Worm (Caenorhabditis elegans) whole organism, midembryonic: ENCODE results near the gene F54D5.9.

Experiments used
- T22C8.4 ChIP-seq: fragments of 200-800 bp; sonication (Bioruptor generic); IDR thresholded peaks from 2 replicates; pipeline ENCODE4 v1.3.6; 2022; ENCODE audit warnings: missing genetic modification characterization, missing compliant biosample characterization
- cog-1 ChIP-seq: sonication (generic microtip); optimal IDR thresholded peaks from 2 replicates; lab custom pipeline; 2016; ENCODE audit warnings: missing genetic modification characterization, missing compliant biosample characterization
- flt-1 ChIP-seq: fragments of 200-800 bp; sonication (Bioruptor generic); IDR thresholded peaks from 2 replicates; pipeline ENCODE4 v1.3.6; 2022; ENCODE audit warnings: missing genetic modification characterization, missing compliant biosample characterization
- klf-2 ChIP-seq: fragments of 200-800 bp; sonication (Bioruptor generic); conservative IDR thresholded peaks from 2 replicates; pipeline ENCODE4 v1.3.6; 2022; ENCODE audit warnings: missing genetic modification reagents, missing genetic modification characterization, missing compliant biosample characterization
- med-1 ChIP-seq: sonication (generic microtip); optimal IDR thresholded peaks from 2 replicates; lab custom pipeline; 2017; ENCODE audit warnings: missing genetic modification characterization, mild to moderate bottlenecking, missing compliant biosample characterization, antibody characterized with exemption, missing genetic modification reagents; ENCODE audit not compliant: insufficient read depth
- ref-1 ChIP-seq: fragments of 200-800 bp; sonication (Bioruptor generic); conservative IDR thresholded peaks from 2 replicates; pipeline ENCODE4 v1.3.6; 2022; ENCODE audit warnings: missing genetic modification reagents, missing genetic modification characterization, missing compliant biosample characterization
- tab-1 ChIP-seq: fragments of 200-800 bp; sonication (Bioruptor generic); IDR thresholded peaks from 2 replicates; pipeline ENCODE4 v1.3.6; 2022; ENCODE audit warnings: missing genetic modification characterization, missing compliant biosample characterization
- ztf-23 ChIP-seq: fragments of 200-800 bp; sonication (Bioruptor generic); IDR thresholded peaks from 2 replicates; pipeline ENCODE4 v1.3.6; 2022; ENCODE audit warnings: missing genetic modification reagents, missing genetic modification characterization, missing compliant biosample characterization
- ztf-29 ChIP-seq: fragments of 200-800 bp; sonication (Bioruptor generic); IDR thresholded peaks from 2 replicates; pipeline ENCODE4 v1.3.6; 2022; ENCODE audit warnings: missing genetic modification reagents, missing genetic modification characterization, missing compliant biosample characterization

F54D5.9 gene

ce11 chrII:11533716-11534115 is 10.9 kb downstream of the F54D5.9 start, which contains the start of gene mdt-8:
mdt-8 (minus strand) TSS chrII:11533816.
- TF ChIP-seq ztf-29 (GFP tag; lab: Robert Waterston, UW) (no peak), tab-1 (no peak), flt-1 (GFP tag; lab: Robert Waterston, UW) (no peak), ref-1 (no peak), med-1 (GFP tag; lab: Kevin White, UChicago) (no peak), cog-1 (tag; lab: Kevin White, UChicago) (no peak), ztf-23 (no peak), T22C8.4 (GFP tag; lab: Robert Waterston, UW) (no peak), klf-2 (GFP tag; lab: Robert Waterston, UW) (no peak)

- TF ChIP-seq T22C8.4 (GFP tag; lab: Robert Waterston, UW) (no peak), ztf-29 (GFP tag; lab: Robert Waterston, UW) (no peak), flt-1 (GFP tag; lab: Robert Waterston, UW) (no peak), ref-1 (no peak), med-1 (GFP tag; lab: Kevin White, UChicago) (no peak), cog-1 (tag; lab: Kevin White, UChicago) (no peak), klf-2 (GFP tag; lab: Robert Waterston, UW) (no peak), tab-1 (no peak)
Observed at ce11 chrII:11526954-11527353, 17.7 kb downstream of the F54D5.9 start, which contains the start of gene age-1. age-1 (minus strand) TSS chrII:11527054.

ce11 chrII:11521300-11521699 is 23.3 kb downstream of the F54D5.9 start, which contains the start of gene Y62F5A.10:
Y62F5A.10 (plus strand) TSS chrII:11521600.
- TF ChIP-seq cog-1 (tag; lab: Kevin White, UChicago) (no peak), T22C8.4 (GFP tag; lab: Robert Waterston, UW) (no peak), ref-1 (no peak), ztf-29 (GFP tag; lab: Robert Waterston, UW) (no peak), med-1 (GFP tag; lab: Kevin White, UChicago) (no peak), ztf-23 (no peak), tab-1 (no peak)

ce11 chrII:11518184-11518583 is 26.4 kb downstream of the F54D5.9 start, which contains the start of gene B0334.10:
B0334.10 (plus strand) TSS chrII:11518484.
- TF ChIP-seq ztf-29 (GFP tag; lab: Robert Waterston, UW), result no peak
- TF ChIP-seq ref-1, result no peak
- no peak for TF ChIP-seq cog-1 (tag; lab: Kevin White, UChicago)
- TF ChIP-seq klf-2 (GFP tag; lab: Robert Waterston, UW), result no peak
- no peak for TF ChIP-seq med-1 (GFP tag; lab: Kevin White, UChicago)
- no peak for TF ChIP-seq flt-1 (GFP tag; lab: Robert Waterston, UW)
- TF ChIP-seq ztf-23, result no peak
- no peak for TF ChIP-seq T22C8.4 (GFP tag; lab: Robert Waterston, UW)
- TF ChIP-seq tab-1, result no peak

- TF ChIP-seq flt-1 (GFP tag; lab: Robert Waterston, UW), result no peak
- TF ChIP-seq ztf-23, result no peak
- no peak for TF ChIP-seq med-1 (GFP tag; lab: Kevin White, UChicago)
Observed at ce11 chrII:11514775-11515174, 29.9 kb downstream of the F54D5.9 start, which contains the start of gene srh-44. srh-44 (plus strand) TSS chrII:11515075.

- TF ChIP-seq tab-1 (no peak), ztf-23 (no peak)
Observed at ce11 chrII:11512921-11513320, 31.7 kb downstream of the F54D5.9 start.

ce11 chrII:11510373-11510772 is 34.3 kb downstream of the F54D5.9 start, which contains the start of gene npr-41:
npr-41 (plus strand) TSS chrII:11510673.
- TF ChIP-seq ref-1, result no peak
- TF ChIP-seq klf-2 (GFP tag; lab: Robert Waterston, UW), result no peak
- no peak for TF ChIP-seq med-1 (GFP tag; lab: Kevin White, UChicago)
- TF ChIP-seq flt-1 (GFP tag; lab: Robert Waterston, UW), result no peak
- TF ChIP-seq ztf-29 (GFP tag; lab: Robert Waterston, UW), result no peak
- no peak for TF ChIP-seq T22C8.4 (GFP tag; lab: Robert Waterston, UW)

ce11 chrII:11503761-11504160 is 40.9 kb downstream of the F54D5.9 start:
- TF ChIP-seq ztf-23 (no peak), ztf-29 (GFP tag; lab: Robert Waterston, UW) (peak; percentile 67; the same call in 1 of the 2 replicates)

ce11 chrII:11501956-11502355 is 42.7 kb downstream of the F54D5.9 start:
- TF ChIP-seq ref-1 (no peak), T22C8.4 (GFP tag; lab: Robert Waterston, UW) (no peak), tab-1 (no peak), ztf-23 (no peak), cog-1 (tag; lab: Kevin White, UChicago) (no peak), med-1 (GFP tag; lab: Kevin White, UChicago) (no peak), flt-1 (GFP tag; lab: Robert Waterston, UW) (no peak), klf-2 (GFP tag; lab: Robert Waterston, UW) (no peak), ztf-29 (GFP tag; lab: Robert Waterston, UW) (no peak)

ce11 chrII:11500198-11500597 is 44.4 kb downstream of the F54D5.9 start, which contains the start of gene B0334.20:
B0334.20 (minus strand) TSS chrII:11500459.
- TF ChIP-seq tab-1, result no peak
- TF ChIP-seq flt-1 (GFP tag; lab: Robert Waterston, UW), result no peak
- no peak for TF ChIP-seq T22C8.4 (GFP tag; lab: Robert Waterston, UW)
- no peak for TF ChIP-seq cog-1 (tag; lab: Kevin White, UChicago)
- TF ChIP-seq med-1 (GFP tag; lab: Kevin White, UChicago), result no peak
- no peak for TF ChIP-seq ztf-23

ce11 chrII:11497365-11497764 is 47.3 kb downstream of the F54D5.9 start, which contains the start of gene B0334.5:
B0334.5 (plus strand) TSS chrII:11497665.
- TF ChIP-seq T22C8.4 (GFP tag; lab: Robert Waterston, UW), result no peak
- no peak for TF ChIP-seq ztf-29 (GFP tag; lab: Robert Waterston, UW)
- no peak for TF ChIP-seq ref-1
- 0 out of 2 replicates have a peak, but pooled peaks have one; percentile 31 for TF ChIP-seq ztf-23
